Worm (Caenorhabditis elegans) whole organism, early embryonic: ENCODE results near the gene F36H5.13.

Experiments
- B0310.2 ChIP-seq: sonication (generic microtip); optimal IDR thresholded peaks from 2 replicates; lab custom pipeline; 2016; ENCODE audit warnings: mild to moderate bottlenecking, missing genetic modification characterization, missing compliant biosample characterization
- F13C5.2 ChIP-seq: sonication (generic microtip); optimal IDR thresholded peaks from 2 replicates; lab custom pipeline; 2017; ENCODE audit warnings: mild to moderate bottlenecking, missing genetic modification characterization, inconsistent platforms, missing compliant biosample characterization
- aly-1 ChIP-seq: sonication (generic microtip); optimal IDR thresholded peaks from 2 replicates; lab custom pipeline; 2016; ENCODE audit warnings: missing genetic modification characterization, missing compliant biosample characterization
- ama-1 ChIP-seq: fragments of 150-350 bp; optimal IDR thresholded peaks from 2 replicates; lab custom pipeline; 2014
- ceh-13 ChIP-seq: fragments of 200-800 bp; sonication (Bioruptor generic); optimal IDR thresholded peaks from 2 replicates; lab custom pipeline; 2018; ENCODE audit warnings: mild to moderate bottlenecking, missing genetic modification characterization, missing compliant biosample characterization
- ceh-36 ChIP-seq: sonication (generic microtip); optimal IDR thresholded peaks from 2 replicates; lab custom pipeline; 2016; ENCODE audit warnings: missing genetic modification characterization, inconsistent platforms, missing compliant biosample characterization
- ets-7 ChIP-seq: sonication (generic microtip); optimal IDR thresholded peaks from 2 replicates; lab custom pipeline; 2016; ENCODE audit warnings: missing genotype, missing genetic modification characterization, missing compliant biosample characterization
- flt-1 ChIP-seq: fragments of 200-800 bp; sonication (Bioruptor generic); IDR thresholded peaks from 2 replicates; pipeline ENCODE4 v1.3.6; 2022; ENCODE audit warnings: missing genetic modification characterization, missing compliant biosample characterization
- hmbx-1 ChIP-seq: sonication (generic microtip); optimal IDR thresholded peaks from 2 replicates; lab custom pipeline; 2016; ENCODE audit warnings: mild to moderate bottlenecking, missing genetic modification characterization, missing compliant biosample characterization
- hmg-4 ChIP-seq: fragments of 200-800 bp; sonication (Bioruptor generic); optimal IDR thresholded peaks from 2 replicates; lab custom pipeline; 2018; ENCODE audit warnings: mild to moderate bottlenecking, missing genetic modification characterization, missing compliant biosample characterization
- hnd-1 ChIP-seq: sonication (generic microtip); optimal IDR thresholded peaks from 2 replicates; lab custom pipeline; 2016; ENCODE audit warnings: missing genetic modification characterization, missing compliant biosample characterization
- pes-1 ChIP-seq: fragments of 200-800 bp; sonication (Bioruptor generic); IDR thresholded peaks from 2 replicates; pipeline ENCODE4 v1.3.6; 2022; ENCODE audit warnings: missing genetic modification reagents, missing genetic modification characterization, missing compliant biosample characterization
- scrt-1 ChIP-seq: fragments of 200-800 bp; sonication (Bioruptor generic); IDR thresholded peaks from 2 replicates; pipeline ENCODE4 v1.3.6; 2022; ENCODE audit warnings: missing genetic modification characterization, missing compliant biosample characterization
- sea-1 ChIP-seq: fragments of 200-800 bp; sonication (Bioruptor generic); conservative IDR thresholded peaks from 2 replicates; pipeline ENCODE4 v1.3.6; 2022; ENCODE audit warnings: missing genetic modification characterization, missing compliant biosample characterization
- tbx-11 ChIP-seq: fragments of 200-800 bp; sonication (Bioruptor generic); IDR thresholded peaks from 2 replicates; pipeline ENCODE4 v1.3.6; 2022; ENCODE audit warnings: missing genetic modification characterization, missing compliant biosample characterization
- tbx-37 ChIP-seq: fragments of 200-800 bp; sonication (Bioruptor generic); conservative IDR thresholded peaks from 2 replicates; pipeline ENCODE4 v1.3.6; 2022; ENCODE audit warnings: missing genetic modification reagents, missing genetic modification characterization, missing compliant biosample characterization
- tra-4 ChIP-seq: sonication (generic microtip); optimal IDR thresholded peaks from 2 replicates; lab custom pipeline; 2017; ENCODE audit warnings: missing genetic modification characterization, missing compliant biosample characterization

Gene F36H5.13

DNA sequence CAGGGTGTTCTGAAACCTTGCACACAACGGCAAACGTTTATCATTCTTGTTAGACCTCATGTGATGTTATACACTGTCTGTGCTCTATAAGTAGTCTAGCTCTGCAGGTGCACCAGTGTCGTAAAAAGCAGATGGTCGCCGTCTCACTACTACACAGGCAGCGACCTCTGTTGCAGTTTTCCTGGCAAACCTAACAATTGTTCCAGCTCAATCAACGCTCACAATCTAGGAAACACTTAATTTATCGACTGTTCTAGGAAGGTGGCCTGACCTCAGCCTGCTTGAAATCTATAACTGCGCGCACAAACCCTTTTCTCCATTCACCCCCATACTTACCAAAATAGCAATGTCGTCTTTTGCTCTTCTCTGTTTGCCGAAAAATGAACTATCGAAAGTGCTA, 26.0 kb downstream of the F36H5.13 start, which contains the start of gene fbxb-11:
Gene fbxb-11 (plus strand): TSS at position 301 of the 400 bp plus-strand sequence.
- TF ChIP-seq ceh-36 (tag; lab: Kevin White, UChicago) (no peak), pes-1 (GFP tag; lab: Robert Waterston, UW) (no peak), ets-7 (tag; lab: Kevin White, UChicago) (no peak), flt-1 (no peak), tbx-37 (GFP tag; lab: Robert Waterston, UW) (no peak), scrt-1 (GFP tag; lab: Robert Waterston, UW) (no peak), tra-4 (tag; lab: Kevin White, UChicago) (no peak)

DNA sequence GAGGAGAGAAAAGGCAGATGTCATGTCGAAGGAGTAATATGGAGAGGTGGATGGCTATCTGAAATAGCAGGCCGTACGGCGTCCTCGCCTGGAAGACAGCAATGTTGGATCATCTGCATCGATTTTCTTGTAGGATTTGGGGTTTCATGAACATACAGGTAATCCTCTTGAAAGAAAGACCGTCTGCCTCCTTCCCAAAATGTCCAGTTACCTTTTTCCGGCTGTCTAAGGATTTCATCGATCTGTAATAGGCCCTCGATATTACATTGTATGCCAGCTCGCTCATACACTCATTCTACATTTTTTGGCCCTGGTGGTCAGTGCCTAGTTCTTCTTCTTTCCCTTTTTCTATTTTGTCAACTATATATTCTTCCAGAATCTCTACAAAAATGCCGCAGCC, 27.9 kb downstream of the F36H5.13 start, which contains the start of the genes fbxb-5 and btb-8:
Gene fbxb-5 (minus strand): TSS at position 101 of the 400 bp plus-strand sequence.
Gene btb-8 (plus strand): TSS at position 377 of the 400 bp plus-strand sequence.
- TF ChIP-seq tra-4 (tag; lab: Kevin White, UChicago): no peak
- no peak for TF ChIP-seq pes-1 (GFP tag; lab: Robert Waterston, UW)
- no peak for TF ChIP-seq B0310.2
- no peak for TF ChIP-seq tbx-11 (GFP tag; lab: Robert Waterston, UW)
- TF ChIP-seq hnd-1 (tag; lab: Kevin White, UChicago): no peak
- no peak for TF ChIP-seq hmbx-1 (tag; lab: Kevin White, UChicago)
- no peak for TF ChIP-seq tbx-37 (GFP tag; lab: Robert Waterston, UW)
- TF ChIP-seq ets-7 (tag; lab: Kevin White, UChicago): no peak

DNA sequence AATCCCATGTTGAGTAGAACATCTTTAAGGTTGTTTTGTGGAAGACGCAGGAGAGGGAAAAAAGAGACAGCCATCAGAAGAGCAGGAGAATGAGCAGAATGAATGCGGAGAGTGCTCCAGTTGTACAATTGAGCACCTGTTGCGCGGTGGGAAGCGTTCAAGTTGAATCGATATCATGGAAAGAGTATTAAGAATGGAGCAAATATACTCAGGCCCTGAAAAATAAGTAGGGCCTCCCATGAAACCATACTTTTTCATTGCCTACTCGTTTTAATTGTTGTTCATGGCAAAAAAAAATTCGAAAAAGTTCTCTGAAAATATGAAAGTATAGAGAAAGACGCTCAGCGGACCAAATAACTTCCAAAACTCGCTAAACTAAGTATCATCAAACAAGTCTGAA, 31.2 kb downstream of the F36H5.13 start, which contains the start of gene fbxb-48:
Gene fbxb-48 (minus strand): TSS at position 101 of the 400 bp plus-strand sequence.
- TF ChIP-seq ets-7 (tag; lab: Kevin White, UChicago): no peak
- no peak for TF ChIP-seq B0310.2
- TF ChIP-seq ceh-13: no peak

DNA sequence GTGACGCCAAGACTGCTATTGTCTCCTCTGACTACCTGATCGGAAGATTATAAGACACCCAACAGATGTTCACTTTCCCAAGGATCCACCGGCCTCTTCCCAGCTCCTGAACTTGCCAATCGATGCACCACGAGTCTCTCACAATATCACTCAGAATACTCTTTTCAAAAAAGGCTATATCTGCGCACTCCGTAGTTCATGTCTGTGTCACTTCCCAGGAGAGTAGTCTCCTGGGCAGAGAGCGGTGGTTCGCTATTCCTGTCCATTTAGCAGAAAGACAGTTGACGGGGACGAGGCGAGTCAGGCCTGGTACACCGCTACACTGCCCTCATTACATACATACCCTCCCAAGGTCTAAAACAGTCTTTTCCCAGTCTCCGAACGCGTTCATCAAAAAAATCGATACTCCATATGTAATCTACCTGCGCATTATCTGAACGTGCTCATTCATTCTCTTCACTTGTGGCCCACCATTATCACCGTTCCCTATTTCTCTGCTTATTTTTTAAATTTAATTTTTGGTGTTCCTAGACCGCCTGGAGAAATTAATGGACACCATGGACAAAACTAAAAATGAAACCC, 35.5 kb downstream of the F36H5.13 start, which contains the start of gene btb-6:
Gene btb-6 (plus strand): TSS at position 532 of the 582 bp plus-strand sequence.
- TF ChIP-seq sea-1 (GFP tag; lab: Robert Waterston, UW): no peak
- no peak for TF ChIP-seq B0310.2
- peak; percentile 1 for TF ChIP-seq ceh-13
- no peak for TF ChIP-seq hmbx-1 (tag; lab: Kevin White, UChicago)
- no peak for TF ChIP-seq scrt-1 (GFP tag; lab: Robert Waterston, UW)

DNA sequence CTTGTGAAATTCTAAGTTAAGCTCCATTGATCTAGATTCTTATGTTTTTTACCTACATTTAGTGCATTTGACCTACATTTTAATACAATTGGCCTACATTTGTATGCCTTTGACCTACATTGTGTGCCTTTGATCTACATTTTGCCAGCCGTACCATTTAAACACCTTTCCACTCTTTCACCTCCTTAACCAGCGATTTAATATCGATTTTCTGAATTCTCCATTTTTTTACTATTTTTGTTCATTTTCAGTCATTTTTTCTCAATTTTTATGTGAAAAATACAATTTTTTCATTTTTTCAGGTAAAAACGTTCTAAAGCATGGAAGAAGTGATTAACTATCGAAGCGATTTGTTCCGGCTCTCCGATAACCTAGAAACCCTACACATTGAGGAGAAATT, 37.4 kb downstream of the F36H5.13 start, which contains the start of gene btb-7:
Gene btb-7 (plus strand): TSS at position 301 of the 400 bp plus-strand sequence.
- no peak for TF ChIP-seq ama-1 (lab: Kevin White, UChicago)
- TF ChIP-seq tbx-37 (GFP tag; lab: Robert Waterston, UW): no peak
- no peak for TF ChIP-seq ceh-13
- no peak for TF ChIP-seq ets-7 (tag; lab: Kevin White, UChicago)
- no peak for TF ChIP-seq aly-1
- TF ChIP-seq pes-1 (GFP tag; lab: Robert Waterston, UW): no peak
- no peak for TF ChIP-seq tbx-11 (GFP tag; lab: Robert Waterston, UW)
- TF ChIP-seq scrt-1 (GFP tag; lab: Robert Waterston, UW): no peak
- no peak for TF ChIP-seq F13C5.2 (tag; lab: Kevin White, UChicago)
- TF ChIP-seq tra-4 (tag; lab: Kevin White, UChicago): no peak
- TF ChIP-seq ceh-36 (tag; lab: Kevin White, UChicago): no peak
- no peak for TF ChIP-seq flt-1
- no peak for TF ChIP-seq B0310.2
- TF ChIP-seq hmg-4 (GFP tag; lab: Kevin White, UChicago): no peak
- TF ChIP-seq hnd-1 (tag; lab: Kevin White, UChicago): no peak

DNA sequence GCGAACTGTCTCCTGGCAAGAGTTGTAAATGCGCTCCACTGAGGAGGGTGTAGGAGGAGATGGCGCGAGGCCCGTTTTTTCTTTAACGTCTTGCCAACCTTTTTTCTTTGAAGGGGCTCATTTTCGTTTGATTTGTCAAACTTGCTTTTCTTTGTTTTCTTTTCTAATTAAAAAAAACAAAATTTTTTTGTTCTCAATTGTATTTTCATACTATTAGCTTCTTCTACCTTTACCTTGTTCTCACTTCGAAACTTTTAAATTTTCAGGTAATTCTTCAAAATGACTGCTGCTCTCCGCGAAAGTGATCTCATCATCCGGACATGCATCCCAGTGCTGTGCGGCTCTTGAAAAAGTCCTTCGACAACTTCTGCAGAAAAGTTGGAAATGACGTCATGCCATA, 40.4 kb downstream of the F36H5.13 start, which contains the start of gene fbxa-184:
Gene fbxa-184 (plus strand): TSS at position 301 of the 400 bp plus-strand sequence.
- TF ChIP-seq scrt-1 (GFP tag; lab: Robert Waterston, UW): no peak
- TF ChIP-seq hnd-1 (tag; lab: Kevin White, UChicago): no peak
- no peak for TF ChIP-seq ceh-13
- TF ChIP-seq F13C5.2 (tag; lab: Kevin White, UChicago): no peak
- no peak for TF ChIP-seq flt-1
- TF ChIP-seq sea-1 (GFP tag; lab: Robert Waterston, UW): no peak
- no peak for TF ChIP-seq tra-4 (tag; lab: Kevin White, UChicago)
- no peak for TF ChIP-seq tbx-11 (GFP tag; lab: Robert Waterston, UW)
- no peak for TF ChIP-seq hmbx-1 (tag; lab: Kevin White, UChicago)
- no peak for TF ChIP-seq B0310.2
- TF ChIP-seq hmg-4 (GFP tag; lab: Kevin White, UChicago): no peak
- TF ChIP-seq aly-1: no peak
- TF ChIP-seq pes-1 (GFP tag; lab: Robert Waterston, UW): no peak
- no peak for TF ChIP-seq ceh-36 (tag; lab: Kevin White, UChicago)

DNA sequence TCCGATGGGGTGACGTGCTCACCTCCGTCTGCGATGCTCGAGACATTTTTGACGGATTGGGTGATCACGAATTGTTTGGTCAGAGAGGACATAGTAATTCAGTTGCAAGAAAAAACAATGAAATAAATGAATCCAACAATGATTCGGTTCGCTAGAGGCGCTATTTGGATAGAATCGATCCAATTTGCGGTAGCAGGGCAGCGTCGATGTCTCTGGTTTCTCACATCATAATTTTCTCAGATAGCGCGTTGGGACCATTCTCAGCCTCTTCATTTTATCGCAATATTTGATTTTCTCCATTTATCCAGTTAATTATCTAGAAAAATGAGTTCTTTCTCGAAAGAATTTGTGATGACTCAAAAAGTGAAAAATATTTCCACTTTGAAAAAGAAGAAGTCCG, 43.9 kb downstream of the F36H5.13 start, which contains the start of gene sdz-18:
Gene sdz-18 (minus strand): TSS at position 101 of the 400 bp plus-strand sequence.
- TF ChIP-seq tbx-37 (GFP tag; lab: Robert Waterston, UW): no peak

DNA sequence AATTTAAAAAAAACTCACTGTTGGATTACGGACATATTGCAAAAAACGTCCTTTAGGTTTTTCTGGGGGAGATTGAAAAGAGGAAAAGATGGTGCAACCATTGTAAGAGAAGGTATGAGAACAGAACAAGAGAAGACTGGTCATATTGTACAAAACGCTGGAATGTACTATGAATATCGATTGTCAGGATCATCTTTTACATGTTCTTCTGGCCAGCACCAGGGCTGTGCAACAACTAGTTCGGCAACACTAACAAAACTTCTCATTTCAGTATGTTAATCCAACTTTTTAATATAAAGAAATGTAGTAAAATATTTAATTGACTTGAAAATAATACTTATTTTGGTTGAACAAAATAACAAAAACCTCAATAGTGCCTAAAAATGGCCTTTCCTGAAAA, 47.0 kb downstream of the F36H5.13 start, which contains the start of gene fbxb-47:
Gene fbxb-47 (minus strand): TSS at position 101 of the 400 bp plus-strand sequence.
- no peak for TF ChIP-seq scrt-1 (GFP tag; lab: Robert Waterston, UW)
- TF ChIP-seq aly-1: no peak
- TF ChIP-seq hnd-1 (tag; lab: Kevin White, UChicago): no peak
- TF ChIP-seq hmbx-1 (tag; lab: Kevin White, UChicago): no peak
- no peak for TF ChIP-seq ets-7 (tag; lab: Kevin White, UChicago)
- TF ChIP-seq tbx-37 (GFP tag; lab: Robert Waterston, UW): no peak
- no peak for TF ChIP-seq tbx-11 (GFP tag; lab: Robert Waterston, UW)
- no peak for TF ChIP-seq B0310.2
- no peak for TF ChIP-seq pes-1 (GFP tag; lab: Robert Waterston, UW)
